Fruit fly (Drosophila melanogaster) whole organism, embryonic: ENCODE results near the gene Sf3b6.

ENCODE experiments used
- B-H1 ChIP-seq: fragments of 200-800 bp; sonication (Bioruptor generic); IDR thresholded peaks from 3 replicates; pipeline ENCODE4 v1.3.6; 2022; ENCODE audit warnings: missing biosample characterization, missing genetic modification characterization
- CG11456 ChIP-seq: fragments of 200-800 bp; sonication (Bioruptor generic); IDR thresholded peaks from 3 replicates; pipeline ENCODE4 v1.3.6; 2022; ENCODE audit warnings: missing biosample characterization, missing genetic modification characterization
- CG12104 ChIP-seq: fragments of 200-800 bp; sonication (Bioruptor generic); optimal IDR thresholded peaks from 3 replicates; lab custom pipeline; 2016; ENCODE audit warnings: missing biosample characterization, missing genetic modification characterization
- CG12299 ChIP-seq: fragments of 200-800 bp; sonication (Bioruptor generic); optimal IDR thresholded peaks from 2 replicates; lab custom pipeline; 2018; ENCODE audit warnings: missing biosample characterization, mild to moderate bottlenecking, missing genetic modification characterization
- CG12659 ChIP-seq: fragments of 200-800 bp; sonication (Bioruptor generic); optimal IDR thresholded peaks from 3 replicates; lab custom pipeline; 2017; ENCODE audit warnings: mild to moderate bottlenecking, missing biosample characterization, missing genetic modification reagents, missing genetic modification characterization
- CG14441 ChIP-seq: fragments of 200-800 bp; sonication (Bioruptor generic); IDR thresholded peaks from 2 replicates; pipeline ENCODE4 v1.3.6; 2022; ENCODE audit warnings: missing biosample characterization, missing genetic modification characterization
- CG15601 ChIP-seq: fragments of 200-800 bp; sonication (Bioruptor generic); optimal IDR thresholded peaks from 3 replicates; lab custom pipeline; 2019; ENCODE audit warnings: missing biosample characterization, mild to moderate bottlenecking, missing genetic modification characterization, moderate library complexity
- CG18011 ChIP-seq: fragments of 200-800 bp; sonication (Bioruptor generic); optimal IDR thresholded peaks from 2 replicates; lab custom pipeline; 2017; ENCODE audit warnings: missing biosample characterization, missing genetic modification characterization, mild to moderate bottlenecking, moderate library complexity, missing genotype
- CG2678 ChIP-seq: fragments of 200-800 bp; sonication (Bioruptor generic); optimal IDR thresholded peaks from 3 replicates; lab custom pipeline; 2019; ENCODE audit warnings: missing biosample characterization, mild to moderate bottlenecking, missing genetic modification characterization, moderate library complexity
- CG2712 ChIP-seq: fragments of 200-800 bp; optimal IDR thresholded peaks from 3 replicates; lab custom pipeline; 2019; ENCODE audit warnings: missing biosample characterization, mild to moderate bottlenecking, missing genetic modification characterization, moderate library complexity
- CG3726 ChIP-seq: fragments of 200-800 bp; sonication (Bioruptor generic); IDR thresholded peaks from 3 replicates; pipeline ENCODE4, ENCODE4 v1.3.6; 2022; ENCODE audit warnings: missing biosample characterization, missing genetic modification characterization
- CG4328 ChIP-seq: fragments of 200-800 bp; sonication (Bioruptor generic); optimal IDR thresholded peaks from 3 replicates; lab custom pipeline; 2017; ENCODE audit warnings: missing biosample characterization, missing genetic modification reagents, missing genetic modification characterization
- CG6689 ChIP-seq: fragments of 200-800 bp; sonication (Bioruptor generic); IDR thresholded peaks from 2 replicates; pipeline ENCODE4 v1.3.6; 2022; ENCODE audit warnings: missing biosample characterization, missing genetic modification characterization
- CG6765 ChIP-seq: fragments of 200-800 bp; sonication (Bioruptor generic); optimal IDR thresholded peaks from 3 replicates; lab custom pipeline; 2017; ENCODE audit warnings: missing biosample characterization, mild to moderate bottlenecking, missing genetic modification characterization
- CG8281 ChIP-seq: fragments of 200-800 bp; sonication (Bioruptor generic); optimal IDR thresholded peaks from 2 replicates; lab custom pipeline; 2018; ENCODE audit warnings: missing biosample characterization, mild to moderate bottlenecking, missing genetic modification characterization, moderate library complexity
- D ChIP-seq, 2 experiments: fragments of 200-800 bp in 1 of 2; fragments of >200 bp in 1 of 2; sonication (Bioruptor generic) in 1 of 2; optimal IDR thresholded peaks; 2 replicates in 1 of 2; 3 replicates in 1 of 2; lab custom pipeline; 2017; ENCODE audit warnings: mild to moderate bottlenecking in 1 of 2, missing biosample characterization in 1 of 2, missing genetic modification characterization in 1 of 2, missing genetic modification reagents in 1 of 2
- Dad ChIP-seq: fragments of 200-800 bp; sonication (Bioruptor generic); optimal IDR thresholded peaks from 3 replicates; lab custom pipeline; 2016; ENCODE audit warnings: missing biosample characterization, missing genetic modification characterization
- Dref ChIP-seq: fragments of 200-800 bp; sonication (Bioruptor generic); IDR thresholded peaks from 2 replicates; pipeline ENCODE4 v1.3.6; 2022; ENCODE audit warnings: missing biosample characterization, missing genetic modification characterization
- Drgx ChIP-seq: fragments of 200-800 bp; sonication (Bioruptor generic); IDR thresholded peaks from 2 replicates; pipeline ENCODE4 v1.3.6; 2022; ENCODE audit warnings: missing biosample characterization, missing genetic modification characterization
- Eip74EF ChIP-seq, 2 experiments: fragments of 200-800 bp in 1 of 2; fragments of >200 bp in 1 of 2; sonication (Bioruptor generic) in 1 of 2; optimal IDR thresholded peaks; 2 replicates each; lab custom pipeline; 2017 to 2019; ENCODE audit warnings: missing biosample characterization in 2 of 2, missing genetic modification characterization in 2 of 2, mild to moderate bottlenecking in 1 of 2, moderate library complexity in 1 of 2
- HLH3B ChIP-seq: fragments of 200-800 bp; sonication (Bioruptor generic); IDR thresholded peaks from 2 replicates; pipeline ENCODE4 v1.3.6; 2022; ENCODE audit warnings: missing biosample characterization, missing genetic modification characterization
- Hr78 ChIP-seq, 2 experiments: fragments of 200-800 bp in 1 of 2; fragments of >200 bp in 1 of 2; sonication (Bioruptor generic) in 1 of 2; optimal IDR thresholded peaks; 2 replicates each; lab custom pipeline; 2017 to 2019; ENCODE audit warnings: missing biosample characterization in 2 of 2, missing genetic modification characterization in 2 of 2, mild to moderate bottlenecking in 1 of 2, moderate library complexity in 1 of 2
- Jarid2 ChIP-seq: fragments of 200-800 bp; sonication (Bioruptor generic); optimal IDR thresholded peaks from 3 replicates; lab custom pipeline; 2017; ENCODE audit warnings: mild to moderate bottlenecking, missing biosample characterization, missing genetic modification reagents, missing genetic modification characterization
- NFAT ChIP-seq: fragments of 200-800 bp; sonication (Bioruptor generic); IDR thresholded peaks from 2 replicates; pipeline ENCODE4 v1.3.6; 2022; ENCODE audit warnings: missing biosample characterization, missing genetic modification characterization
- Nf-YA ChIP-seq: fragments of 200-800 bp; sonication (Bioruptor generic); IDR thresholded peaks from 2 replicates; pipeline ENCODE4 v1.3.6; 2022; ENCODE audit warnings: missing biosample characterization, missing genetic modification characterization
- Optix ChIP-seq: fragments of 200-800 bp; sonication (Bioruptor generic); IDR thresholded peaks from 3 replicates; pipeline ENCODE4 v1.3.6; 2022; ENCODE audit warnings: missing biosample characterization, missing genetic modification characterization
- TFAM ChIP-seq: fragments of 200-800 bp; sonication (Bioruptor generic); optimal IDR thresholded peaks from 2 replicates; lab custom pipeline; 2017; ENCODE audit warnings: missing biosample characterization, missing genetic modification characterization, inconsistent platforms
- YL-1 ChIP-seq: fragments of 200-800 bp; sonication (Bioruptor generic); optimal IDR thresholded peaks from 3 replicates; lab custom pipeline; 2017; ENCODE audit warnings: missing biosample characterization, mild to moderate bottlenecking, missing genetic modification characterization
- ato ChIP-seq: fragments of 200-800 bp; sonication (Bioruptor generic); IDR thresholded peaks from 2 replicates; pipeline ENCODE4 v1.3.6; 2022; ENCODE audit warnings: missing biosample characterization, missing genetic modification characterization; ENCODE audit not compliant: partially characterized antibody
- bab2 ChIP-seq: fragments of 200-800 bp; sonication (Bioruptor generic); optimal IDR thresholded peaks from 2 replicates; lab custom pipeline; 2016; ENCODE audit warnings: missing biosample characterization, missing genetic modification characterization
- cas ChIP-seq: fragments of 200-800 bp; sonication (Bioruptor generic); IDR thresholded peaks from 2 replicates; pipeline ENCODE4 v1.3.6; 2022; ENCODE audit warnings: missing biosample characterization, missing genetic modification characterization
- caup ChIP-seq: fragments of 200-800 bp; sonication (Bioruptor generic); optimal IDR thresholded peaks from 3 replicates; lab custom pipeline; 2017; ENCODE audit warnings: missing biosample characterization, mild to moderate bottlenecking, missing genetic modification characterization, moderate library complexity; ENCODE audit not compliant: severe bottlenecking
- cwo ChIP-seq: fragments of 200-800 bp; sonication (Bioruptor generic); optimal IDR thresholded peaks from 3 replicates; lab custom pipeline; 2017; ENCODE audit warnings: missing biosample characterization, missing genetic modification characterization, mild to moderate bottlenecking, moderate library complexity, missing genetic modification reagents
- dpn ChIP-seq, 2 experiments: fragments of 200-800 bp; sonication (Bioruptor generic); optimal IDR thresholded peaks; 3 replicates each; lab custom pipeline; 2016; ENCODE audit warnings: missing biosample characterization in 2 of 2, missing genetic modification characterization in 2 of 2
- hb ChIP-seq: fragments of 200-800 bp; sonication (Bioruptor generic); IDR thresholded peaks from 3 replicates; pipeline ENCODE4 v1.3.6; 2022; ENCODE audit warnings: missing biosample characterization, missing genetic modification characterization; ENCODE audit not compliant: partially characterized antibody
- hbn ChIP-seq: fragments of 200-800 bp; sonication (Bioruptor generic); IDR thresholded peaks from 2 replicates; pipeline ENCODE4 v1.3.6; 2022; ENCODE audit warnings: missing biosample characterization, missing genetic modification characterization; ENCODE audit not compliant: partially characterized antibody
- lov ChIP-seq, 2 experiments: fragments of 200-800 bp in 1 of 2; fragments of >200 bp in 1 of 2; sonication (Bioruptor generic) in 1 of 2; IDR thresholded peaks in 1 of 2; optimal IDR thresholded peaks in 1 of 2; 2 replicates in 1 of 2; 3 replicates in 1 of 2; pipeline versions ENCODE4 v1.3.6 to Lab custom; 2017 to 2022; ENCODE audit warnings: missing biosample characterization in 1 of 2, missing genetic modification characterization in 1 of 2
- mam ChIP-seq: fragments of 200-800 bp; sonication (Bioruptor generic); optimal IDR thresholded peaks from 3 replicates; lab custom pipeline; 2016; ENCODE audit warnings: missing biosample characterization, missing genetic modification characterization
- pho ChIP-seq: fragments of 200-800 bp; sonication (Bioruptor generic); optimal IDR thresholded peaks from 2 replicates; lab custom pipeline; 2016; ENCODE audit warnings: missing biosample characterization, missing genetic modification characterization
- sisA ChIP-seq: fragments of 200-800 bp; sonication (Bioruptor generic); IDR thresholded peaks from 2 replicates; pipeline ENCODE4 v1.3.6; 2022; ENCODE audit warnings: missing biosample characterization, missing genetic modification characterization
- sob ChIP-seq: fragments of 200-800 bp; sonication (Bioruptor generic); IDR thresholded peaks from 2 replicates; pipeline ENCODE4 v1.3.6; 2022; ENCODE audit warnings: missing biosample characterization, missing genetic modification characterization
- tin ChIP-seq: fragments of 200-800 bp; sonication (Bioruptor generic); optimal IDR thresholded peaks from 3 replicates; lab custom pipeline; 2016; ENCODE audit warnings: missing biosample characterization, missing genetic modification characterization
- tll ChIP-seq, 2 experiments: fragments of 200-800 bp in 1 of 2; fragments of >200 bp in 1 of 2; sonication (Bioruptor generic) in 1 of 2; optimal IDR thresholded peaks; 2 replicates each; lab custom pipeline; 2017 to 2019; ENCODE audit warnings: missing biosample characterization in 2 of 2, missing genetic modification characterization in 2 of 2, mild to moderate bottlenecking in 1 of 2, moderate library complexity in 1 of 2
- trh ChIP-seq: fragments of 200-800 bp; sonication (Bioruptor generic); optimal IDR thresholded peaks from 2 replicates; lab custom pipeline; 2016; ENCODE audit warnings: missing biosample characterization, missing genetic modification characterization
- unpg ChIP-seq: fragments of 200-800 bp; sonication (Bioruptor generic); optimal IDR thresholded peaks from 3 replicates; lab custom pipeline; 2018; ENCODE audit warnings: missing biosample characterization, mild to moderate bottlenecking, missing genetic modification characterization, moderate library complexity
- yki ChIP-seq: fragments of >200 bp; optimal IDR thresholded peaks from 3 replicates; lab custom pipeline; 2018
- zen2 ChIP-seq: fragments of 200-800 bp; sonication (Bioruptor generic); IDR thresholded peaks from 3 replicates; pipeline ENCODE4 v1.3.6; 2022; ENCODE audit warnings: missing biosample characterization, missing genetic modification characterization; ENCODE audit not compliant: partially characterized antibody

Gene Sf3b6

dm6 chr3L:6215976-6216786, 23.2 kb upstream of the Sf3b6 start (continued):
- TF ChIP-seq cwo (GFP tag; lab: Kevin White, UChicago) (no peak), HLH3B (GFP tag; lab: Robert Waterston, UW) (no peak; the same call in 1 of the 2 replicates), Eip74EF (GFP tag; optimal IDR thresholded peaks at IDR 0.05; lab: Kevin White, UChicago) (no peak), sob (no peak), YL-1 (GFP tag; lab: Kevin White, UChicago) (no peak), CG2678 (tag; lab: Kevin White, UChicago) (no peak), ato (no peak), Nf-YA (GFP tag; lab: Robert Waterston, UW) (no peak), yki (no peak), CG4328 (peak; percentile 57), Hr78 (GFP tag; optimal IDR thresholded peaks at IDR 0.05; lab: Kevin White, UChicago) (no peak), caup (GFP tag; lab: Kevin White, UChicago) (peak; percentile 61), CG15601 (tag; lab: Kevin White, UChicago) (no peak), CG12299 (tag; lab: Kevin White, UChicago) (peak; percentile 65), CG14441 (GFP tag; lab: Robert Waterston, UW) (no peak), Jarid2 (GFP tag; lab: Kevin White, UChicago) (peak; percentile 28), dpn (GFP tag; optimal IDR thresholded peaks at IDR 0.05; lab: Kevin White, UChicago) (no peak), tin (no peak), hbn (GFP tag; lab: Robert Waterston, UW) (no peak), Optix (GFP tag; lab: Robert Waterston, UW) (no peak), CG6765 (GFP tag; lab: Kevin White, UChicago) (peak; percentile 53), zen2 (no peak), CG3726 (no peak; the same call in 2 of the 3 replicates), CG11456 (GFP tag; lab: Robert Waterston, UW) (no peak), hb (GFP tag; lab: Robert Waterston, UW) (no peak), lov (optimal IDR thresholded peaks at IDR 0.05; lab: Kevin White, UChicago) (no peak), lov (GFP tag; IDR thresholded peaks at IDR 0.05; lab: Robert Waterston, UW) (no peak), trh (GFP tag; lab: Kevin White, UChicago) (no peak), TFAM (GFP tag; lab: Kevin White, UChicago) (peak; percentile 16), CG12659 (GFP tag; lab: Kevin White, UChicago) (no peak), B-H1 (GFP tag; lab: Robert Waterston, UW) (no peak), CG18011 (GFP tag; lab: Kevin White, UChicago) (no peak), bab2 (no peak), Dref (no peak), CG2712 (tag; lab: Kevin White, UChicago) (no peak), CG12104 (GFP tag; lab: Kevin White, UChicago) (peak; percentile 25), sisA (GFP tag; lab: Robert Waterston, UW) (no peak), NFAT (GFP tag; lab: Robert Waterston, UW) (no peak), Dad (GFP tag; lab: Kevin White, UChicago) (no peak), pho (GFP tag; lab: Kevin White, UChicago) (no peak), D (optimal IDR thresholded peaks at IDR 0.05; lab: Kevin White, UChicago) (no peak), D (GFP tag; optimal IDR thresholded peaks at IDR 0.05; lab: Kevin White, UChicago) (peak; percentile 38), CG8281 (tag; lab: Kevin White, UChicago) (no peak), Drgx (no peak), CG6689 (GFP tag; lab: Robert Waterston, UW) (no peak), unpg (GFP tag; lab: Kevin White, UChicago) (no peak), cas (no peak), mam (GFP tag; lab: Kevin White, UChicago) (no peak), tll (GFP tag; optimal IDR thresholded peaks at IDR 0.05; lab: Kevin White, UChicago) (no peak)
